Worm (Caenorhabditis elegans) whole organism, L1 larva: ENCODE results near the gene nfya-1.

Experiments
- C16A3.4 ChIP-seq: fragments of 150-350 bp; optimal IDR thresholded peaks from 2 replicates; lab custom pipeline; 2014; ENCODE audit warnings: missing biosample characterization, missing genetic modification characterization
- C34B4.2 ChIP-seq: sonication (generic microtip); optimal IDR thresholded peaks from 2 replicates; lab custom pipeline; 2017; ENCODE audit warnings: mild to moderate bottlenecking, missing genetic modification characterization, missing compliant biosample characterization
- F16B12.6 ChIP-seq: fragments of 150-350 bp; optimal IDR thresholded peaks from 2 replicates; lab custom pipeline; 2014; ENCODE audit warnings: missing biosample characterization, missing genetic modification characterization
- aha-1 ChIP-seq: fragments of 150-350 bp; optimal IDR thresholded peaks from 2 replicates; lab custom pipeline; 2014; ENCODE audit warnings: missing biosample characterization, missing genetic modification characterization
- blmp-1 ChIP-seq: fragments of 150-350 bp; optimal IDR thresholded peaks from 2 replicates; lab custom pipeline; 2014; ENCODE audit warnings: missing biosample characterization, missing genetic modification characterization
- ceh-63 ChIP-seq: fragments of 200-800 bp; sonication (Bioruptor generic); optimal IDR thresholded peaks from 2 replicates; lab custom pipeline; 2018; ENCODE audit warnings: mild to moderate bottlenecking, missing genetic modification characterization, missing compliant biosample characterization
- ceh-8 ChIP-seq: fragments of 200-800 bp; sonication (Bioruptor generic); optimal IDR thresholded peaks from 2 replicates; lab custom pipeline; 2018; ENCODE audit warnings: mild to moderate bottlenecking, missing genetic modification characterization, moderate library complexity, missing compliant biosample characterization
- ceh-82 ChIP-seq, 3 experiments: fragments of 150-350 bp in 1 of 3; sonication (generic microtip) in 2 of 3; optimal IDR thresholded peaks; 2 replicates each; lab custom pipeline; 2014 to 2017; ENCODE audit warnings: missing biosample characterization in 3 of 3, missing genetic modification characterization in 3 of 3
- ceh-90 ChIP-seq: sonication (generic microtip); optimal IDR thresholded peaks from 2 replicates; lab custom pipeline; 2016; ENCODE audit warnings: missing genetic modification characterization, missing compliant biosample characterization
- dpl-1 ChIP-seq, 3 experiments: fragments of 150-350 bp in 2 of 3; sonication (generic microtip) in 1 of 3; optimal IDR thresholded peaks; 2 replicates each; lab custom pipeline; 2014 to 2017; ENCODE audit warnings: missing biosample characterization in 3 of 3, missing genetic modification characterization in 3 of 3, missing genetic modification reagents in 3 of 3
- dsc-1 ChIP-seq: sonication (generic microtip); optimal IDR thresholded peaks from 2 replicates; lab custom pipeline; 2016; ENCODE audit warnings: mild to moderate bottlenecking, missing genetic modification characterization, missing compliant biosample characterization
- efl-3 ChIP-seq: fragments of 200-800 bp; sonication (Bioruptor generic); optimal IDR thresholded peaks from 2 replicates; lab custom pipeline; 2018; ENCODE audit warnings: mild to moderate bottlenecking, missing genetic modification characterization, missing compliant biosample characterization
- egl-13 ChIP-seq: sonication (generic microtip); optimal IDR thresholded peaks from 2 replicates; lab custom pipeline; 2016; ENCODE audit warnings: missing genotype, missing genetic modification reagents, missing genetic modification characterization, missing compliant biosample characterization
- elt-2 ChIP-seq: sonication (generic microtip); optimal IDR thresholded peaks from 2 replicates; lab custom pipeline; 2016; ENCODE audit warnings: missing genetic modification characterization, mild to moderate bottlenecking, inconsistent platforms, missing compliant biosample characterization, missing genetic modification reagents
- elt-3 ChIP-seq, 6 experiments: fragments of 150-350 bp in 1 of 6; sonication (generic microtip); optimal IDR thresholded peaks; 2 replicates each; lab custom pipeline; 2017 to 2018; ENCODE audit warnings: missing biosample characterization in 6 of 6, missing genetic modification characterization in 6 of 6, inconsistent platforms in 1 of 6
- fkh-10 ChIP-seq: sonication (generic microtip); optimal IDR thresholded peaks from 2 replicates; lab custom pipeline; 2017; ENCODE audit warnings: missing biosample characterization, missing genetic modification reagents, missing genetic modification characterization
- fos-1 ChIP-seq: fragments of 150-350 bp; optimal IDR thresholded peaks from 2 replicates; lab custom pipeline; 2014; ENCODE audit warnings: missing biosample characterization, missing genetic modification characterization
- grh-1 ChIP-seq: fragments of 200-800 bp; sonication (Bioruptor generic); IDR thresholded peaks from 2 replicates; pipeline ENCODE4 v1.3.6; 2022; ENCODE audit warnings: missing genetic modification reagents, missing genetic modification characterization, missing compliant biosample characterization
- hlh-17 ChIP-seq: fragments of 200-800 bp; sonication (Bioruptor generic); optimal IDR thresholded peaks from 2 replicates; lab custom pipeline; 2018; ENCODE audit warnings: missing genetic modification characterization, mild to moderate bottlenecking, missing compliant biosample characterization, moderate library complexity, borderline replicate concordance
- hpl-2 ChIP-seq: fragments of 150-350 bp; optimal IDR thresholded peaks from 2 replicates; lab custom pipeline; 2014; ENCODE audit warnings: missing biosample characterization, missing genetic modification reagents, missing genetic modification characterization
- isw-1 ChIP-seq: fragments of 200-800 bp; sonication (Bioruptor generic); IDR thresholded peaks from 2 replicates; pipeline ENCODE4 v1.3.6; 2022; ENCODE audit warnings: missing genetic modification characterization, missing compliant biosample characterization
- jun-1 ChIP-seq: fragments of 150-350 bp; optimal IDR thresholded peaks from 2 replicates; lab custom pipeline; 2014; ENCODE audit warnings: missing biosample characterization, missing genetic modification reagents, missing genetic modification characterization
- lin-14 ChIP-seq: fragments of 200-800 bp; sonication (Bioruptor generic); optimal IDR thresholded peaks from 2 replicates; lab custom pipeline; 2018; ENCODE audit warnings: mild to moderate bottlenecking, missing genetic modification characterization, moderate library complexity, missing compliant biosample characterization
- lin-15B ChIP-seq: fragments of 150-350 bp; sonication (generic microtip); optimal IDR thresholded peaks from 3 replicates; lab custom pipeline; 2014; ENCODE audit warnings: missing biosample characterization, missing genetic modification characterization
- lin-39 ChIP-seq: fragments of 150-350 bp; optimal IDR thresholded peaks from 2 replicates; lab custom pipeline; 2014; ENCODE audit warnings: missing biosample characterization, missing genetic modification reagents, missing genetic modification characterization
- lsy-2 ChIP-seq, 2 experiments: fragments of 150-350 bp; optimal IDR thresholded peaks; 2 replicates each; lab custom pipeline; 2014; ENCODE audit warnings: missing biosample characterization in 2 of 2, missing genetic modification characterization in 2 of 2
- mab-9 ChIP-seq: fragments of 200-800 bp; sonication (Bioruptor generic); IDR thresholded peaks from 2 replicates; pipeline ENCODE4 v1.3.6; 2022; ENCODE audit warnings: missing genetic modification reagents, missing genetic modification characterization, missing compliant biosample characterization
- mdl-1 ChIP-seq, 2 experiments: fragments of 150-350 bp; optimal IDR thresholded peaks; 2 replicates each; lab custom pipeline; 2014 to 2017; ENCODE audit warnings: missing biosample characterization in 2 of 2, missing genetic modification characterization in 2 of 2, inconsistent platforms in 1 of 2
- mef-2 ChIP-seq: fragments of 150-350 bp; optimal IDR thresholded peaks from 2 replicates; lab custom pipeline; 2014; ENCODE audit warnings: missing biosample characterization, missing genetic modification characterization
- mep-1 ChIP-seq: fragments of 150-350 bp; optimal IDR thresholded peaks from 2 replicates; lab custom pipeline; 2014; ENCODE audit warnings: missing biosample characterization, missing genetic modification characterization
- nhr-19 ChIP-seq: fragments of 200-800 bp; sonication (Bioruptor generic); conservative IDR thresholded peaks from 2 replicates; pipeline ENCODE4 v1.3.6; 2022; ENCODE audit warnings: missing genetic modification characterization, missing compliant biosample characterization
- nhr-20 ChIP-seq: sonication (generic microtip); optimal IDR thresholded peaks from 2 replicates; lab custom pipeline; 2016; ENCODE audit warnings: mild to moderate bottlenecking, missing genetic modification characterization, missing compliant biosample characterization
- nhr-28 ChIP-seq: fragments of 150-350 bp; optimal IDR thresholded peaks from 2 replicates; lab custom pipeline; 2014; ENCODE audit warnings: missing biosample characterization, missing genetic modification characterization
- nhr-47 ChIP-seq: sonication (generic microtip); optimal IDR thresholded peaks from 2 replicates; lab custom pipeline; 2016; ENCODE audit warnings: mild to moderate bottlenecking, missing genetic modification characterization, moderate library complexity, missing compliant biosample characterization
- nhr-71 ChIP-seq: sonication (generic microtip); optimal IDR thresholded peaks from 2 replicates; lab custom pipeline; 2016; ENCODE audit warnings: mild to moderate bottlenecking, missing genetic modification characterization, moderate library complexity, missing compliant biosample characterization
- nhr-76 ChIP-seq: sonication (generic microtip); optimal IDR thresholded peaks from 2 replicates; lab custom pipeline; 2017; ENCODE audit warnings: missing biosample characterization, missing genetic modification characterization
- nhr-77 ChIP-seq: fragments of 150-350 bp; optimal IDR thresholded peaks from 2 replicates; lab custom pipeline; 2014; ENCODE audit warnings: missing biosample characterization, missing genetic modification characterization
- nhr-85 ChIP-seq: sonication (generic microtip); peaks from one replicate; lab custom pipeline; 2016; ENCODE audit warnings: missing genetic modification characterization, inconsistent platforms, missing compliant biosample characterization
- nhr-90 ChIP-seq: sonication (generic microtip); optimal IDR thresholded peaks from 2 replicates; lab custom pipeline; 2016; ENCODE audit warnings: mild to moderate bottlenecking, missing genetic modification characterization, missing compliant biosample characterization; ENCODE audit not compliant: poor library complexity
- pax-3 ChIP-seq: fragments of 200-800 bp; sonication (Bioruptor generic); optimal IDR thresholded peaks from 2 replicates; lab custom pipeline; 2018; ENCODE audit warnings: mild to moderate bottlenecking, missing genetic modification characterization, moderate library complexity, missing compliant biosample characterization
- rnt-1 ChIP-seq: sonication (generic microtip); optimal IDR thresholded peaks from 2 replicates; lab custom pipeline; 2016; ENCODE audit warnings: mild to moderate bottlenecking, missing genetic modification characterization, moderate library complexity, missing compliant biosample characterization
- snpc-4 ChIP-seq: fragments of 150-350 bp; optimal IDR thresholded peaks from 2 replicates; lab custom pipeline; 2014; ENCODE audit warnings: missing biosample characterization, missing genetic modification characterization
- snu-23 ChIP-seq: sonication (generic microtip); optimal IDR thresholded peaks from 2 replicates; lab custom pipeline; 2016; ENCODE audit warnings: missing genetic modification characterization, missing compliant biosample characterization
- sox-4 ChIP-seq: sonication (generic microtip); optimal IDR thresholded peaks from 2 replicates; lab custom pipeline; 2016; ENCODE audit warnings: missing genetic modification characterization, missing compliant biosample characterization
- sup-37 ChIP-seq: fragments of 200-800 bp; sonication (Bioruptor generic); optimal IDR thresholded peaks from 2 replicates; lab custom pipeline; 2018; ENCODE audit warnings: mild to moderate bottlenecking, missing genetic modification characterization, missing compliant biosample characterization
- swsn-7 ChIP-seq: sonication (generic microtip); optimal IDR thresholded peaks from 2 replicates; lab custom pipeline; 2016; ENCODE audit warnings: missing genetic modification characterization, missing compliant biosample characterization
- tbx-2 ChIP-seq: sonication (generic microtip); optimal IDR thresholded peaks from 2 replicates; lab custom pipeline; 2016; ENCODE audit warnings: missing genetic modification characterization, missing compliant biosample characterization
- tlp-1 ChIP-seq: fragments of 150-350 bp; optimal IDR thresholded peaks from 2 replicates; lab custom pipeline; 2014; ENCODE audit warnings: missing biosample characterization, missing genetic modification characterization
- unc-130 ChIP-seq: fragments of 150-350 bp; optimal IDR thresholded peaks from 2 replicates; lab custom pipeline; 2017; ENCODE audit warnings: missing biosample characterization, missing genetic modification characterization, inconsistent platforms
- unc-30 ChIP-seq: sonication (generic microtip); optimal IDR thresholded peaks from 2 replicates; lab custom pipeline; 2017; ENCODE audit warnings: missing biosample characterization, missing genetic modification characterization
- unc-62 ChIP-seq: fragments of 150-350 bp; optimal IDR thresholded peaks from 2 replicates; lab custom pipeline; 2014; ENCODE audit warnings: missing biosample characterization, missing genetic modification reagents, missing genetic modification characterization
- zip-4 ChIP-seq: fragments of 200-800 bp; sonication (Bioruptor generic); optimal IDR thresholded peaks from 2 replicates; lab custom pipeline; 2018; ENCODE audit warnings: mild to moderate bottlenecking, missing genetic modification characterization, moderate library complexity, missing compliant biosample characterization

nfya-1 gene

ce11 chrX:11946788-11947463 is at the start of gene nfya-1:
Gene nfya-1, minus strand, starts transcription at chrX:11946838.
- TF ChIP-seq F16B12.6 (tag; lab: Kevin White, UChicago) (peak; percentile 91), efl-3 (GFP tag; lab: Kevin White, UChicago) (no peak), sup-37 (GFP tag; lab: Kevin White, UChicago) (no peak), C16A3.4 (tag; lab: Kevin White, UChicago) (peak; percentile 47), egl-13 (tag; lab: Kevin White, UChicago) (no peak), unc-62 (GFP tag; lab: Kevin White, UChicago) (no peak), mdl-1 (tag; optimal IDR thresholded peaks at IDR 0.05; lab: Kevin White, UChicago) (peak in 1 of 2 experiments; percentile 35), nhr-77 (peak; percentile 2), sox-4 (tag; lab: Kevin White, UChicago) (no peak), unc-30 (tag; lab: Kevin White, UChicago) (no peak), tbx-2 (tag; lab: Kevin White, UChicago) (peak; percentile 9), dsc-1 (peak; percentile 24), isw-1 (GFP tag; lab: Robert Waterston, UW) (no peak), mab-9 (GFP tag; lab: Robert Waterston, UW) (no peak), nhr-19 (GFP tag; lab: Robert Waterston, UW) (peak; percentile 25; the same call in 1 of the 2 replicates), lin-39 (tag; lab: Kevin White, UChicago) (no peak), ceh-90 (tag; lab: Kevin White, UChicago) (no peak), unc-130 (tag; lab: Kevin White, UChicago) (peak; percentile 63), swsn-7 (tag; lab: Kevin White, UChicago) (peak; percentile 43), lin-15B (no peak), ceh-63 (no peak), aha-1 (tag; lab: Kevin White, UChicago) (no peak), snu-23 (GFP tag; lab: Kevin White, UChicago) (peak; percentile 73), pax-3 (tag; lab: Kevin White, UChicago) (no peak), fos-1 (no peak), elt-3 (tag; optimal IDR thresholded peaks at IDR 0.05; lab: Kevin White, UChicago) (peak in 1 of 6 experiments; percentile 64), nhr-85 (no peak), zip-4 (GFP tag; lab: Kevin White, UChicago) (no peak), nhr-20 (tag; lab: Kevin White, UChicago) (peak; percentile 50), hpl-2 (no peak), lsy-2 (tag; optimal IDR thresholded peaks at IDR 0.05; lab: Kevin White, UChicago) (peak; percentile 33 to 68), nhr-47 (tag; lab: Kevin White, UChicago) (peak; percentile 62), ceh-82 (tag; optimal IDR thresholded peaks at IDR 0.05; lab: Kevin White, UChicago) (peak in 2 of 3 experiments; percentile 23 to 79), mef-2 (tag; lab: Kevin White, UChicago) (no peak), rnt-1 (tag; lab: Kevin White, UChicago) (peak; percentile 64), ceh-8 (GFP tag; lab: Kevin White, UChicago) (peak; percentile 5), nhr-76 (tag; lab: Kevin White, UChicago) (no peak), dpl-1 (GFP tag; optimal IDR thresholded peaks at IDR 0.05; lab: Kevin White, UChicago) (peak in 2 of 3 experiments; percentile 9 to 31), blmp-1 (tag; lab: Kevin White, UChicago) (peak; percentile 73), fkh-10 (no peak), lin-14 (GFP tag; lab: Kevin White, UChicago) (peak; percentile 75), grh-1 (GFP tag; lab: Robert Waterston, UW) (no peak), tlp-1 (tag; lab: Kevin White, UChicago) (no peak), hlh-17 (GFP tag; lab: Kevin White, UChicago) (no peak), jun-1 (tag; lab: Kevin White, UChicago) (no peak), nhr-71 (tag; lab: Kevin White, UChicago) (peak; percentile 45), C34B4.2 (no peak), snpc-4 (tag; lab: Kevin White, UChicago) (no peak), elt-2 (tag; lab: Kevin White, UChicago) (no peak), nhr-90 (tag; lab: Kevin White, UChicago) (peak; percentile 37), mep-1 (tag; lab: Kevin White, UChicago) (peak; percentile 84), nhr-28 (tag; lab: Kevin White, UChicago) (no peak)
